Fruit fly (Drosophila melanogaster) whole organism, embryonic: ENCODE results near the gene CG7381.

Source experiments
- Bteb2 ChIP-seq: fragments of 200-800 bp; sonication (Bioruptor generic); optimal IDR thresholded peaks from 2 replicates; lab custom pipeline; 2016; ENCODE audit warnings: missing biosample characterization, missing genetic modification characterization
- CG10565 ChIP-seq: fragments of 200-800 bp; sonication (Bioruptor generic); optimal IDR thresholded peaks from 3 replicates; lab custom pipeline; 2016; ENCODE audit warnings: missing biosample characterization, mild to moderate bottlenecking, missing genetic modification characterization
- CG11085 ChIP-seq: fragments of 200-800 bp; sonication (Bioruptor generic); IDR thresholded peaks from 2 replicates; pipeline ENCODE4 v1.3.6; 2022; ENCODE audit warnings: missing biosample characterization, missing genetic modification characterization
- CG11093 ChIP-seq: fragments of 200-800 bp; sonication (Bioruptor generic); IDR thresholded peaks from 3 replicates; pipeline ENCODE4 v1.3.6; 2022; ENCODE audit warnings: missing biosample characterization, missing genetic modification characterization
- CG11560 ChIP-seq: fragments of 200-800 bp; sonication (Bioruptor generic); IDR thresholded peaks from 3 replicates; pipeline ENCODE4 v1.3.6; 2022; ENCODE audit warnings: missing biosample characterization, missing genetic modification characterization
- CG12155 ChIP-seq: fragments of 200-800 bp; sonication (Bioruptor generic); optimal IDR thresholded peaks from 3 replicates; lab custom pipeline; 2016; ENCODE audit warnings: missing biosample characterization, missing genetic modification characterization
- CG13123 ChIP-seq: fragments of 200-800 bp; sonication (Bioruptor generic); optimal IDR thresholded peaks from 2 replicates; lab custom pipeline; 2016; ENCODE audit warnings: missing biosample characterization, missing genetic modification characterization
- CG13424 ChIP-seq: fragments of 200-800 bp; sonication (Bioruptor generic); optimal IDR thresholded peaks from 2 replicates; lab custom pipeline; 2019; ENCODE audit warnings: missing biosample characterization, mild to moderate bottlenecking, missing genetic modification characterization, moderate library complexity
- CG15011 ChIP-seq: fragments of 200-800 bp; sonication (Bioruptor generic); optimal IDR thresholded peaks from 3 replicates; lab custom pipeline; 2018; ENCODE audit warnings: missing biosample characterization, mild to moderate bottlenecking, missing genetic modification characterization
- CG17186 ChIP-seq: fragments of 200-800 bp; sonication (Bioruptor generic); optimal IDR thresholded peaks from 3 replicates; lab custom pipeline; 2017; ENCODE audit warnings: missing biosample characterization, missing genetic modification reagents, missing genetic modification characterization
- CG17802 ChIP-seq: fragments of 200-800 bp; sonication (Bioruptor generic); optimal IDR thresholded peaks from 2 replicates; lab custom pipeline; 2018; ENCODE audit warnings: missing biosample characterization, mild to moderate bottlenecking, missing genetic modification characterization, moderate library complexity
- CG18599 ChIP-seq: fragments of 200-800 bp; sonication (Bioruptor generic); optimal IDR thresholded peaks from 3 replicates; lab custom pipeline; 2017; ENCODE audit warnings: missing biosample characterization, missing genetic modification characterization, mild to moderate bottlenecking, moderate library complexity, missing genetic modification reagents
- CG2116 ChIP-seq: fragments of 200-800 bp; sonication (Bioruptor generic); optimal IDR thresholded peaks from 3 replicates; lab custom pipeline; 2018; ENCODE audit warnings: missing biosample characterization, mild to moderate bottlenecking, missing genetic modification characterization
- CG2120 ChIP-seq: fragments of 200-800 bp; sonication (Bioruptor generic); optimal IDR thresholded peaks from 3 replicates; lab custom pipeline; 2016; ENCODE audit warnings: missing biosample characterization, missing genetic modification characterization
- CG2875 ChIP-seq: fragments of 200-800 bp; sonication (Bioruptor generic); optimal IDR thresholded peaks from 2 replicates; lab custom pipeline; 2017; ENCODE audit warnings: missing biosample characterization, mild to moderate bottlenecking, missing genetic modification characterization, missing genetic modification reagents
- CG31388 ChIP-seq: fragments of 200-800 bp; sonication (Bioruptor generic); optimal IDR thresholded peaks from 2 replicates; lab custom pipeline; 2016; ENCODE audit warnings: missing biosample characterization, missing genetic modification characterization
- CG3163 ChIP-seq: fragments of 200-800 bp; sonication (Bioruptor generic); optimal IDR thresholded peaks from 3 replicates; lab custom pipeline; 2016; ENCODE audit warnings: missing biosample characterization, missing genetic modification characterization
- CG33557 ChIP-seq: fragments of 200-800 bp; sonication (Bioruptor generic); optimal IDR thresholded peaks from 2 replicates; lab custom pipeline; 2019; ENCODE audit warnings: missing biosample characterization, mild to moderate bottlenecking, missing genetic modification characterization, moderate library complexity
- CG4617 ChIP-seq: fragments of 200-800 bp; sonication (Bioruptor generic); optimal IDR thresholded peaks from 3 replicates; lab custom pipeline; 2016; ENCODE audit warnings: missing biosample characterization, missing genetic modification characterization, borderline replicate concordance
- CG4820 ChIP-seq: fragments of 200-800 bp; sonication (Bioruptor generic); optimal IDR thresholded peaks from 3 replicates; lab custom pipeline; 2016; ENCODE audit warnings: missing biosample characterization, missing genetic modification characterization
- CG6272 ChIP-seq: fragments of 200-800 bp; sonication (Bioruptor generic); IDR thresholded peaks from 2 replicates; pipeline ENCODE4 v1.3.6; 2022; ENCODE audit warnings: missing biosample characterization, missing genetic modification characterization
- CG6683 ChIP-seq: fragments of 200-800 bp; sonication (Bioruptor generic); optimal IDR thresholded peaks from 2 replicates; lab custom pipeline; 2017; ENCODE audit warnings: missing biosample characterization, mild to moderate bottlenecking, missing genetic modification characterization, missing genetic modification reagents
- CG6765 ChIP-seq: fragments of 200-800 bp; sonication (Bioruptor generic); optimal IDR thresholded peaks from 3 replicates; lab custom pipeline; 2017; ENCODE audit warnings: missing biosample characterization, mild to moderate bottlenecking, missing genetic modification characterization
- CG7357 ChIP-seq: fragments of 200-800 bp; sonication (Bioruptor generic); IDR thresholded peaks from 3 replicates; pipeline ENCODE4 v1.3.6; 2022; ENCODE audit warnings: missing biosample characterization, missing genetic modification characterization
- CrebB ChIP-seq: fragments of 200-800 bp; sonication (Bioruptor generic); optimal IDR thresholded peaks from 3 replicates; lab custom pipeline; 2018; ENCODE audit warnings: missing biosample characterization, mild to moderate bottlenecking, missing genetic modification characterization
- D19B ChIP-seq: fragments of 200-800 bp; sonication (Bioruptor generic); optimal IDR thresholded peaks from 2 replicates; lab custom pipeline; 2017; ENCODE audit warnings: missing biosample characterization, mild to moderate bottlenecking, missing genetic modification characterization
- HLH3B ChIP-seq: fragments of 200-800 bp; sonication (Bioruptor generic); IDR thresholded peaks from 2 replicates; pipeline ENCODE4 v1.3.6; 2022; ENCODE audit warnings: missing biosample characterization, missing genetic modification characterization
- HLH54F ChIP-seq: fragments of 200-800 bp; sonication (Bioruptor generic); optimal IDR thresholded peaks from 3 replicates; lab custom pipeline; 2016; ENCODE audit warnings: missing biosample characterization, missing genetic modification characterization
- PHDP ChIP-seq: fragments of 200-800 bp; sonication (Bioruptor generic); optimal IDR thresholded peaks from 3 replicates; lab custom pipeline; 2018; ENCODE audit warnings: missing biosample characterization, mild to moderate bottlenecking, missing genetic modification characterization, moderate library complexity
- Poxn ChIP-seq: fragments of 200-800 bp; sonication (Bioruptor generic); IDR thresholded peaks from 2 replicates; pipeline ENCODE4 v1.3.6; 2022; ENCODE audit warnings: missing biosample characterization, missing genetic modification characterization
- Ptx1 ChIP-seq: fragments of 200-800 bp; sonication (Bioruptor generic); IDR thresholded peaks from 2 replicates; pipeline ENCODE4 v1.3.6; 2022; ENCODE audit warnings: missing biosample characterization, missing genetic modification characterization
- Rx ChIP-seq: fragments of 200-800 bp; sonication (Bioruptor generic); IDR thresholded peaks from 2 replicates; pipeline ENCODE4 v1.3.6; 2022; ENCODE audit warnings: missing biosample characterization, missing genetic modification characterization
- Sin3A ChIP-seq: fragments of >200 bp; optimal IDR thresholded peaks from 2 replicates; lab custom pipeline; 2018
- Vsx1 ChIP-seq: fragments of 200-800 bp; sonication (Bioruptor generic); optimal IDR thresholded peaks from 2 replicates; lab custom pipeline; 2017; ENCODE audit warnings: missing biosample characterization, mild to moderate bottlenecking, missing genetic modification characterization, missing genetic modification reagents
- bigmax ChIP-seq: fragments of 200-800 bp; sonication (Bioruptor generic); optimal IDR thresholded peaks from 2 replicates; lab custom pipeline; 2018; ENCODE audit warnings: missing biosample characterization, mild to moderate bottlenecking, missing genetic modification characterization
- bsh ChIP-seq, 2 experiments: fragments of 200-800 bp; sonication (Bioruptor generic); optimal IDR thresholded peaks; 2 replicates each; lab custom pipeline; 2017 to 2018; ENCODE audit warnings: mild to moderate bottlenecking in 2 of 2, missing biosample characterization in 2 of 2, missing genetic modification characterization in 2 of 2, moderate library complexity in 1 of 2
- chinmo ChIP-seq: fragments of 200-800 bp; sonication (Bioruptor generic); IDR thresholded peaks from 4 replicates; pipeline ENCODE4 v1.3.6; 2022; ENCODE audit warnings: missing biosample characterization, missing genetic modification characterization; ENCODE audit not compliant: partially characterized antibody
- crc ChIP-seq: fragments of 200-800 bp; sonication (Bioruptor generic); optimal IDR thresholded peaks from 2 replicates; lab custom pipeline; 2016; ENCODE audit warnings: missing biosample characterization, missing genetic modification characterization
- dm ChIP-seq: fragments of 200-800 bp; sonication (Bioruptor generic); optimal IDR thresholded peaks from 3 replicates; lab custom pipeline; 2016; ENCODE audit warnings: missing biosample characterization, missing genetic modification characterization
- dpn ChIP-seq, 2 experiments: fragments of 200-800 bp; sonication (Bioruptor generic); optimal IDR thresholded peaks; 3 replicates each; lab custom pipeline; 2016; ENCODE audit warnings: missing biosample characterization in 2 of 2, missing genetic modification characterization in 2 of 2
- en ChIP-seq: fragments of 200-800 bp; sonication (Bioruptor generic); optimal IDR thresholded peaks from 2 replicates; lab custom pipeline; 2016; ENCODE audit warnings: missing biosample characterization, missing genetic modification characterization
- fu2 ChIP-seq: fragments of 200-800 bp; sonication (Bioruptor generic); optimal IDR thresholded peaks from 2 replicates; lab custom pipeline; 2016; ENCODE audit warnings: missing biosample characterization, missing genetic modification characterization
- knrl ChIP-seq: fragments of 200-800 bp; sonication (Bioruptor generic); IDR thresholded peaks from 3 replicates; pipeline ENCODE4 v1.3.6; 2022; ENCODE audit warnings: missing biosample characterization, missing genetic modification characterization; ENCODE audit not compliant: partially characterized antibody
- lilli ChIP-seq: fragments of 200-800 bp; sonication (Bioruptor generic); optimal IDR thresholded peaks from 3 replicates; lab custom pipeline; 2016; ENCODE audit warnings: missing biosample characterization, missing genetic modification characterization
- nom ChIP-seq: fragments of 200-800 bp; sonication (Bioruptor generic); optimal IDR thresholded peaks from 2 replicates; lab custom pipeline; 2017; ENCODE audit warnings: missing biosample characterization, missing genetic modification characterization, mild to moderate bottlenecking, moderate library complexity, missing genetic modification reagents
- p53 ChIP-seq: fragments of 200-800 bp; sonication (Bioruptor generic); optimal IDR thresholded peaks from 2 replicates; lab custom pipeline; 2016; ENCODE audit warnings: missing biosample characterization, missing genetic modification characterization
- sr ChIP-seq: fragments of 200-800 bp; sonication (Bioruptor generic); IDR thresholded peaks from 3 replicates; pipeline ENCODE4 v1.3.6; 2022; ENCODE audit warnings: missing biosample characterization, missing genetic modification characterization
- sug ChIP-seq: fragments of 200-800 bp; optimal IDR thresholded peaks from 2 replicates; lab custom pipeline; 2019; ENCODE audit warnings: missing biosample characterization, mild to moderate bottlenecking, missing genetic modification characterization, moderate library complexity
- twi ChIP-seq: fragments of 200-800 bp; optimal IDR thresholded peaks from 2 replicates; lab custom pipeline; 2019; ENCODE audit warnings: missing biosample characterization, mild to moderate bottlenecking, missing genetic modification characterization, moderate library complexity
- vfl ChIP-seq: fragments of 200-800 bp; sonication (Bioruptor generic); optimal IDR thresholded peaks from 2 replicates; lab custom pipeline; 2016; ENCODE audit warnings: missing biosample characterization, missing genetic modification characterization

CG7381 gene

dm6 chr3R:12985828-12986530, 8.7 kb upstream of the CG7381 start, which contains the start of gene CG31342 (continued):
- TF ChIP-seq CG6683 (GFP tag; lab: Kevin White, UChicago) (no peak), CG7357 (GFP tag; lab: Robert Waterston, UW) (no peak), CG11093 (GFP tag; lab: Robert Waterston, UW) (no peak), vfl (no peak), sr (GFP tag; lab: Robert Waterston, UW) (0 out of 3 replicates have a peak, but pooled peaks have one; percentile 21), CG13123 (no peak), p53 (GFP tag; lab: Kevin White, UChicago) (no peak), CG3163 (GFP tag; lab: Kevin White, UChicago) (no peak), CrebB (tag; lab: Kevin White, UChicago) (peak; percentile 14), CG6272 (GFP tag; lab: Robert Waterston, UW) (no peak), twi (tag; lab: Kevin White, UChicago) (no peak), Bteb2 (GFP tag; lab: Kevin White, UChicago) (peak; percentile 37), en (GFP tag; lab: Kevin White, UChicago) (no peak), CG10565 (GFP tag; lab: Kevin White, UChicago) (no peak), chinmo (GFP tag; lab: Robert Waterston, UW) (0 out of 4 replicates have a peak, but pooled peaks have one; percentile 58), CG11085 (no peak), CG6765 (GFP tag; lab: Kevin White, UChicago) (peak; percentile 22), CG4820 (GFP tag; lab: Kevin White, UChicago) (no peak), knrl (peak; percentile 59; the same call in 2 of the 3 replicates), fu2 (GFP tag; lab: Kevin White, UChicago) (no peak), Poxn (no peak), PHDP (tag; lab: Kevin White, UChicago) (peak; percentile 68), crc (GFP tag; lab: Kevin White, UChicago) (no peak), HLH54F (no peak), CG17186 (no peak), lilli (GFP tag; lab: Kevin White, UChicago) (peak; percentile 46), Sin3A (lab: Kevin White, UChicago) (peak; percentile 12), bigmax (GFP tag; lab: Kevin White, UChicago) (no peak), CG4617 (GFP tag; lab: Kevin White, UChicago) (peak; percentile 93), nom (GFP tag; lab: Kevin White, UChicago) (peak; percentile 5), CG15011 (GFP tag; lab: Kevin White, UChicago) (peak; percentile 0), CG18599 (GFP tag; lab: Kevin White, UChicago) (no peak), D19B (GFP tag; lab: Kevin White, UChicago) (no peak), CG17802 (tag; lab: Kevin White, UChicago) (peak; percentile 98), CG12155 (no peak), CG11560 (tag; lab: Robert Waterston, UW) (no peak), CG2120 (peak; percentile 49), Vsx1 (no peak), CG33557 (GFP tag; lab: Kevin White, UChicago) (peak; percentile 36), CG31388 (GFP tag; lab: Kevin White, UChicago) (no peak), Ptx1 (GFP tag; lab: Robert Waterston, UW) (peak; percentile 24; the same call in 1 of the 2 replicates), dpn (GFP tag; optimal IDR thresholded peaks at IDR 0.05; lab: Kevin White, UChicago) (peak in 1 of 2 experiments; percentile 10), Rx (GFP tag; lab: Robert Waterston, UW) (no peak), CG13424 (tag; lab: Kevin White, UChicago) (peak; percentile 69), CG2875 (GFP tag; lab: Kevin White, UChicago) (no peak), bsh (GFP tag; optimal IDR thresholded peaks at IDR 0.05; lab: Kevin White, UChicago) (peak in 1 of 2 experiments; percentile 62), HLH3B (GFP tag; lab: Robert Waterston, UW) (no peak; the same call in 1 of the 2 replicates), CG2116 (peak; percentile 75), dm (peak; percentile 46), sug (tag; lab: Kevin White, UChicago) (peak; percentile 54)
